Worm (Caenorhabditis elegans) whole organism, midembryonic: Measurements from ENCODE around the gene irld-24.

ENCODE experiments used
- ref-1 ChIP-seq: fragments of 200-800 bp; sonication (Bioruptor generic); conservative IDR thresholded peaks from 2 replicates; pipeline ENCODE4 v1.3.6; 2022; ENCODE audit warnings: missing genetic modification reagents, missing genetic modification characterization, missing compliant biosample characterization
- tab-1 ChIP-seq: fragments of 200-800 bp; sonication (Bioruptor generic); IDR thresholded peaks from 2 replicates; pipeline ENCODE4 v1.3.6; 2022; ENCODE audit warnings: missing genetic modification characterization, missing compliant biosample characterization
- ztf-23 ChIP-seq: fragments of 200-800 bp; sonication (Bioruptor generic); IDR thresholded peaks from 2 replicates; pipeline ENCODE4 v1.3.6; 2022; ENCODE audit warnings: missing genetic modification reagents, missing genetic modification characterization, missing compliant biosample characterization
- ztf-29 ChIP-seq: fragments of 200-800 bp; sonication (Bioruptor generic); IDR thresholded peaks from 2 replicates; pipeline ENCODE4 v1.3.6; 2022; ENCODE audit warnings: missing genetic modification reagents, missing genetic modification characterization, missing compliant biosample characterization

DNA sequence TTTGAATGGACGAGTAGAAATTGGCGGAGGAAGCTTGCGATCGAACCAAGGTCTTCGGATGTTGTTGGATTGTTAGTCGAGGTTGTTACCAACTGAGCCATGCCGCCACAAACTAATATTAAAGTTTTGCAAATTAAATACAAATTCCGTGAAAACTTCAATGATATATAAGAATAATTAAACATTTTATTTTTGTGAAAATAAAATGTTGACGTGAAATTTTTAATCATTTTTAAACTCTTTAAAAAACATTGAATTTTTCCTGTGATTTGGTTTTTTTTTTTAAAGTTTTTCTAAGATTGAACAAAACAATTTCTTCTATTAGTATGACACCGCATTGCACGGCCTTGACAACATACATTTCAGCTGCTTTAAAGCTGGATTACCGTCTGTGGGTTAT lies 4.3 kb downstream of the irld-24 start, which contains the start of gene C31E10.11:
- TF ChIP-seq ztf-29 (GFP tag; lab: Robert Waterston, UW) (no peak), ref-1 (GFP tag; lab: Robert Waterston, UW) (no peak), tab-1 (GFP tag; lab: Robert Waterston, UW) (no peak), ztf-23 (GFP tag; lab: Robert Waterston, UW) (no peak)
